Fruit fly (Drosophila melanogaster): ENCODE data around the gene CG13010.

The CG13010 gene

dm6 chrX:16678845-16679347 is at the start of gene CG13010, which contains the start of gene sing:
CG13010 (minus strand) TSS chrX:16678945.
sing (plus strand) TSS chrX:16679297.
- TF ChIP-seq EcR (GFP tag; optimal IDR thresholded peaks at IDR 0.05) = no peak

- TF ChIP-seq psq (optimal IDR thresholded peaks at IDR 0.05) (no peak), usp (GFP tag; optimal IDR thresholded peaks at IDR 0.05) (no peak), CG8478 (optimal IDR thresholded peaks at IDR 0.05) (no peak), Dll (optimal IDR thresholded peaks at IDR 0.05) (no peak), pan (optimal IDR thresholded peaks at IDR 0.05) (no peak), EcR (GFP tag; optimal IDR thresholded peaks at IDR 0.05) (no peak)
Observed at dm6 chrX:16724544-16724943, 45.8 kb upstream of the CG13010 start.

dm6 chrX:16723203-16724173 is 44.7 kb upstream of the CG13010 start:
- TF ChIP-seq EcR (GFP tag; optimal IDR thresholded peaks at IDR 0.05) (no peak), CG8478 (optimal IDR thresholded peaks at IDR 0.05) (no peak), usp (GFP tag; optimal IDR thresholded peaks at IDR 0.05) (no peak), Dll (optimal IDR thresholded peaks at IDR 0.05) (peak; percentile 84), pan (optimal IDR thresholded peaks at IDR 0.05) (peak; percentile 71), psq (optimal IDR thresholded peaks at IDR 0.05) (no peak)

dm6 chrX:16721168-16721567 is 42.4 kb upstream of the CG13010 start, which contains the start of the genes CG32572 and CG34325:
CG32572 (plus strand) TSS chrX:16721183.
CG34325 (minus strand) TSS chrX:16721411.
- TF ChIP-seq EcR (GFP tag; optimal IDR thresholded peaks at IDR 0.05) (no peak), Dll (optimal IDR thresholded peaks at IDR 0.05) (no peak), usp (GFP tag; optimal IDR thresholded peaks at IDR 0.05) (no peak), pan (optimal IDR thresholded peaks at IDR 0.05) (no peak), CG8478 (optimal IDR thresholded peaks at IDR 0.05) (no peak), psq (optimal IDR thresholded peaks at IDR 0.05) (no peak)

dm6 chrX:16718169-16718723 is 39.5 kb upstream of the CG13010 start:
- TF ChIP-seq CG8478 (optimal IDR thresholded peaks at IDR 0.05) (no peak), psq (optimal IDR thresholded peaks at IDR 0.05) (no peak), EcR (GFP tag; optimal IDR thresholded peaks at IDR 0.05) (no peak), usp (GFP tag; optimal IDR thresholded peaks at IDR 0.05) (no peak), pan (optimal IDR thresholded peaks at IDR 0.05) (no peak), Dll (optimal IDR thresholded peaks at IDR 0.05) (no peak)

- TF ChIP-seq psq (optimal IDR thresholded peaks at IDR 0.05) (no peak), usp (GFP tag; optimal IDR thresholded peaks at IDR 0.05) (no peak), CG8478 (optimal IDR thresholded peaks at IDR 0.05) (no peak), pan (optimal IDR thresholded peaks at IDR 0.05) (no peak), Dll (optimal IDR thresholded peaks at IDR 0.05) (no peak), EcR (GFP tag; optimal IDR thresholded peaks at IDR 0.05) (no peak)
Observed at dm6 chrX:16716649-16717048, 37.9 kb upstream of the CG13010 start.

dm6 chrX:16711003-16711402 is 32.3 kb upstream of the CG13010 start, which contains the start of gene CG13008:
CG13008 (plus strand) TSS chrX:16711303.
- TF ChIP-seq psq (optimal IDR thresholded peaks at IDR 0.05) (no peak), Dll (optimal IDR thresholded peaks at IDR 0.05) (no peak), EcR (GFP tag; optimal IDR thresholded peaks at IDR 0.05) (no peak), CG8478 (optimal IDR thresholded peaks at IDR 0.05) (no peak), usp (GFP tag; optimal IDR thresholded peaks at IDR 0.05) (no peak), pan (optimal IDR thresholded peaks at IDR 0.05) (no peak)

dm6 chrX:16706774-16707173 is 28.0 kb upstream of the CG13010 start, which contains the start of gene CG9672:
CG9672 (minus strand) TSS chrX:16706874.
- TF ChIP-seq Dll (optimal IDR thresholded peaks at IDR 0.05) (no peak), pan (optimal IDR thresholded peaks at IDR 0.05) (no peak), EcR (GFP tag; optimal IDR thresholded peaks at IDR 0.05) (no peak), usp (GFP tag; optimal IDR thresholded peaks at IDR 0.05) (no peak), CG8478 (optimal IDR thresholded peaks at IDR 0.05) (no peak), psq (optimal IDR thresholded peaks at IDR 0.05) (no peak)

dm6 chrX:16703747-16704146 is 25.0 kb upstream of the CG13010 start, which contains the start of the genes CG9673 and CG4653:
CG9673 (minus strand) TSS chrX:16703884.
CG4653 (plus strand) TSS chrX:16704081.
- TF ChIP-seq usp (GFP tag; optimal IDR thresholded peaks at IDR 0.05) (no peak), psq (optimal IDR thresholded peaks at IDR 0.05) (no peak), pan (optimal IDR thresholded peaks at IDR 0.05) (no peak), EcR (GFP tag; optimal IDR thresholded peaks at IDR 0.05) (no peak), CG8478 (optimal IDR thresholded peaks at IDR 0.05) (no peak), Dll (optimal IDR thresholded peaks at IDR 0.05) (no peak)

dm6 chrX:16701941-16702340 is 23.2 kb upstream of the CG13010 start, which contains the start of gene sphe:
sphe (minus strand) TSS chrX:16701972.
- TF ChIP-seq usp (GFP tag; optimal IDR thresholded peaks at IDR 0.05) = no peak
- no peak for TF ChIP-seq pan (optimal IDR thresholded peaks at IDR 0.05)
- no peak for TF ChIP-seq Dll (optimal IDR thresholded peaks at IDR 0.05)
- TF ChIP-seq CG8478 (optimal IDR thresholded peaks at IDR 0.05) = no peak
- no peak for TF ChIP-seq psq (optimal IDR thresholded peaks at IDR 0.05)
- no peak for TF ChIP-seq EcR (GFP tag; optimal IDR thresholded peaks at IDR 0.05)

dm6 chrX:16700070-16700469 is 21.3 kb upstream of the CG13010 start, which contains the start of gene CG9676:
CG9676 (minus strand) TSS chrX:16700170.
- TF ChIP-seq Dll (optimal IDR thresholded peaks at IDR 0.05) (no peak), EcR (GFP tag; optimal IDR thresholded peaks at IDR 0.05) (no peak), pan (optimal IDR thresholded peaks at IDR 0.05) (no peak), usp (GFP tag; optimal IDR thresholded peaks at IDR 0.05) (no peak), psq (optimal IDR thresholded peaks at IDR 0.05) (no peak), CG8478 (optimal IDR thresholded peaks at IDR 0.05) (no peak)
